Fruit fly (Drosophila melanogaster) whole organism, embryonic: Measurements from ENCODE around the gene Rnmt.

ENCODE experiments used
- ATbp ChIP-seq: fragments of 200-800 bp; sonication (Bioruptor generic); optimal IDR thresholded peaks from 2 replicates; lab custom pipeline; 2017; ENCODE audit warnings: missing biosample characterization, mild to moderate bottlenecking, missing genetic modification characterization, missing genetic modification reagents
- B-H2 ChIP-seq: fragments of 200-800 bp; sonication (Bioruptor generic); optimal IDR thresholded peaks from 2 replicates; lab custom pipeline; 2018; ENCODE audit warnings: missing biosample characterization, mild to moderate bottlenecking, missing genetic modification characterization
- CG10565 ChIP-seq: fragments of 200-800 bp; sonication (Bioruptor generic); optimal IDR thresholded peaks from 3 replicates; lab custom pipeline; 2016; ENCODE audit warnings: missing biosample characterization, mild to moderate bottlenecking, missing genetic modification characterization
- CG10654 ChIP-seq: fragments of 200-800 bp; sonication (Bioruptor generic); optimal IDR thresholded peaks from 2 replicates; lab custom pipeline; 2016; ENCODE audit warnings: missing biosample characterization, missing genetic modification characterization
- CG13287 ChIP-seq: fragments of 200-800 bp; sonication (Bioruptor generic); IDR thresholded peaks from 2 replicates; pipeline ENCODE4 v1.3.6; 2022; ENCODE audit warnings: missing biosample characterization, missing genetic modification characterization; ENCODE audit not compliant: partially characterized antibody
- CG13775 ChIP-seq: fragments of 200-800 bp; sonication (Bioruptor generic); optimal IDR thresholded peaks from 3 replicates; lab custom pipeline; 2017; ENCODE audit warnings: missing biosample characterization, mild to moderate bottlenecking, missing genetic modification characterization
- CG14014 ChIP-seq: fragments of 200-800 bp; sonication (Bioruptor generic); IDR thresholded peaks from 2 replicates; pipeline ENCODE4 v1.3.6; 2022; ENCODE audit warnings: missing biosample characterization, missing genetic modification characterization
- CG15269 ChIP-seq: fragments of 200-800 bp; sonication (Bioruptor generic); optimal IDR thresholded peaks from 2 replicates; lab custom pipeline; 2018; ENCODE audit warnings: missing biosample characterization, mild to moderate bottlenecking, missing genetic modification characterization, moderate library complexity
- CG16815 ChIP-seq: fragments of 200-800 bp; sonication (Bioruptor generic); optimal IDR thresholded peaks from 3 replicates; lab custom pipeline; 2017; ENCODE audit warnings: missing biosample characterization, mild to moderate bottlenecking, missing genetic modification characterization
- CG2712 ChIP-seq: fragments of 200-800 bp; optimal IDR thresholded peaks from 3 replicates; lab custom pipeline; 2019; ENCODE audit warnings: missing biosample characterization, mild to moderate bottlenecking, missing genetic modification characterization, moderate library complexity
- CG30403 ChIP-seq: fragments of 200-800 bp; sonication (Bioruptor generic); optimal IDR thresholded peaks from 3 replicates; lab custom pipeline; 2016; ENCODE audit warnings: missing biosample characterization, missing genetic modification characterization
- CG34422 ChIP-seq: fragments of 200-800 bp; sonication (Bioruptor generic); IDR thresholded peaks from 3 replicates; pipeline ENCODE4 v1.3.6; 2022; ENCODE audit warnings: missing biosample characterization, missing genetic modification characterization
- CG9817 ChIP-seq: fragments of 200-800 bp; sonication (Bioruptor generic); optimal IDR thresholded peaks from 2 replicates; lab custom pipeline; 2018; ENCODE audit warnings: missing biosample characterization, mild to moderate bottlenecking, missing genetic modification characterization, moderate library complexity
- CoRest ChIP-seq: fragments of 200-800 bp; sonication (Bioruptor generic); optimal IDR thresholded peaks from 3 replicates; lab custom pipeline; 2018; ENCODE audit warnings: missing biosample characterization, mild to moderate bottlenecking, missing genetic modification characterization, moderate library complexity
- Dll ChIP-seq: fragments of 200-800 bp; sonication (Bioruptor generic); IDR thresholded peaks from 4 replicates; pipeline ENCODE4 v1.3.6; 2022; ENCODE audit warnings: missing biosample characterization, missing genetic modification characterization; ENCODE audit not compliant: partially characterized antibody
- Dp ChIP-seq: fragments of 200-800 bp; sonication (Bioruptor generic); optimal IDR thresholded peaks from 2 replicates; lab custom pipeline; 2018; ENCODE audit warnings: missing biosample characterization, mild to moderate bottlenecking, missing genetic modification characterization, moderate library complexity
- Ets97D ChIP-seq: fragments of 200-800 bp; sonication (Bioruptor generic); optimal IDR thresholded peaks from 3 replicates; lab custom pipeline; 2016; ENCODE audit warnings: missing biosample characterization, missing genetic modification characterization
- Fer3 ChIP-seq: fragments of 200-800 bp; sonication (Bioruptor generic); optimal IDR thresholded peaks from 2 replicates; lab custom pipeline; 2018; ENCODE audit warnings: missing biosample characterization, mild to moderate bottlenecking, missing genetic modification characterization, moderate library complexity
- GATAe ChIP-seq: fragments of 200-800 bp; sonication (Bioruptor generic); conservative IDR thresholded peaks from 2 replicates; pipeline ENCODE4 v1.3.6; 2022; ENCODE audit warnings: missing biosample characterization, missing genetic modification characterization
- Jarid2 ChIP-seq: fragments of 200-800 bp; sonication (Bioruptor generic); optimal IDR thresholded peaks from 3 replicates; lab custom pipeline; 2017; ENCODE audit warnings: mild to moderate bottlenecking, missing biosample characterization, missing genetic modification reagents, missing genetic modification characterization
- MBD-R2 ChIP-seq: fragments of 200-800 bp; sonication (Bioruptor generic); IDR thresholded peaks from 2 replicates; pipeline ENCODE4 v1.3.6; 2022; ENCODE audit warnings: missing biosample characterization, missing genetic modification characterization
- Mrtf ChIP-seq: fragments of 200-800 bp; sonication (Bioruptor generic); IDR thresholded peaks from 3 replicates; pipeline ENCODE4 v1.3.6; 2022; ENCODE audit warnings: missing biosample characterization, missing genetic modification characterization
- NC2α ChIP-seq: fragments of 200-800 bp; sonication (Bioruptor generic); optimal IDR thresholded peaks from 2 replicates; lab custom pipeline; 2016; ENCODE audit warnings: missing biosample characterization, missing genetic modification characterization
- Opbp ChIP-seq: fragments of 200-800 bp; sonication (Bioruptor generic); IDR thresholded peaks from 3 replicates; pipeline ENCODE4 v1.3.6; 2022; ENCODE audit warnings: missing biosample characterization, missing genetic modification characterization; ENCODE audit not compliant: partially characterized antibody
- bcd ChIP-seq: fragments of 200-800 bp; sonication (Bioruptor generic); optimal IDR thresholded peaks from 2 replicates; lab custom pipeline; 2017; ENCODE audit warnings: missing biosample characterization, mild to moderate bottlenecking, missing genetic modification characterization
- chinmo ChIP-seq: fragments of 200-800 bp; sonication (Bioruptor generic); IDR thresholded peaks from 4 replicates; pipeline ENCODE4 v1.3.6; 2022; ENCODE audit warnings: missing biosample characterization, missing genetic modification characterization; ENCODE audit not compliant: partially characterized antibody
- dm ChIP-seq: fragments of 200-800 bp; sonication (Bioruptor generic); optimal IDR thresholded peaks from 3 replicates; lab custom pipeline; 2016; ENCODE audit warnings: missing biosample characterization, missing genetic modification characterization
- esg ChIP-seq: fragments of 200-800 bp; sonication (Bioruptor generic); conservative IDR thresholded peaks from 2 replicates; pipeline ENCODE4 v1.3.6; 2022; ENCODE audit warnings: missing biosample characterization, missing genetic modification characterization
- fd102C ChIP-seq: fragments of 200-800 bp; sonication (Bioruptor generic); optimal IDR thresholded peaks from 2 replicates; lab custom pipeline; 2018; ENCODE audit warnings: missing biosample characterization, mild to moderate bottlenecking, missing genetic modification characterization, moderate library complexity
- ftz-f1 ChIP-seq: fragments of 200-800 bp; sonication (Bioruptor generic); optimal IDR thresholded peaks from 2 replicates; lab custom pipeline; 2016; ENCODE audit warnings: missing biosample characterization, missing genetic modification characterization
- h ChIP-seq: fragments of >200 bp; optimal IDR thresholded peaks from 2 replicates; lab custom pipeline; 2017
- ham ChIP-seq: fragments of 200-800 bp; sonication (Bioruptor generic); IDR thresholded peaks from 2 replicates; pipeline ENCODE4 v1.3.6; 2022; ENCODE audit warnings: missing biosample characterization, missing genetic modification characterization
- hbn ChIP-seq: fragments of 200-800 bp; sonication (Bioruptor generic); IDR thresholded peaks from 2 replicates; pipeline ENCODE4 v1.3.6; 2022; ENCODE audit warnings: missing biosample characterization, missing genetic modification characterization; ENCODE audit not compliant: partially characterized antibody
- luna ChIP-seq: fragments of 200-800 bp; sonication (Bioruptor generic); optimal IDR thresholded peaks from 2 replicates; lab custom pipeline; 2016; ENCODE audit warnings: missing biosample characterization, missing genetic modification characterization
- onecut ChIP-seq: fragments of 200-800 bp; sonication (Bioruptor generic); IDR thresholded peaks from 2 replicates; pipeline ENCODE4 v1.3.6; 2022; ENCODE audit warnings: missing biosample characterization, missing genetic modification characterization
- sens ChIP-seq: fragments of 200-800 bp; sonication (Bioruptor generic); peaks from one replicate; lab custom pipeline; 2016; ENCODE audit warnings: missing biosample characterization, missing genetic modification characterization
- tio ChIP-seq: fragments of 200-800 bp; sonication (Bioruptor generic); optimal IDR thresholded peaks from 2 replicates; lab custom pipeline; 2017; ENCODE audit warnings: missing biosample characterization, missing genetic modification characterization, inconsistent platforms
- zf30C ChIP-seq: fragments of 200-800 bp; sonication (Bioruptor generic); optimal IDR thresholded peaks from 3 replicates; lab custom pipeline; 2018; ENCODE audit warnings: missing biosample characterization, mild to moderate bottlenecking, missing genetic modification characterization

The Rnmt gene

DNA sequence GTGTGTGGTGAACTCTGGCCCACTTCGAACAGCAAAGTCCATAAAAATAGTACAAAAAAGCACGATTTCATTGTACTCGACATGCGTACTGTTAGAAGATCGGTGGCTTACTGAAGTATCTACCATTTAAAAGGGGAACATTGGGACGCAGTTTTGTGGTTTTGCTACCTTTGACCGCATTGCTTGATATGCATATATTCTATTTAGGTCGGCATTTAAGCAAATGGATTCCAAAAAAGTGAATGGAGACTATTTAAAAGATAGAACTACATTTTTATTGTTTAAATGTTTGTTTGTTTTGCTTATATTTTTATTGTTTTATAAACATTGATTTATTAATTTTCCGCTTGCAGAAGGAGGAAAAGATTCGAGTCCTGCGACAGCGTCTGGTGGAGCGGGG is 21.9 kb downstream of the Rnmt start, which contains the start of gene CG31832:
Gene CG31832, minus strand, starts transcription at position 101 of the 400 bp plus-strand sequence.
- TF ChIP-seq CG34422, result no peak
- no peak for TF ChIP-seq CG30403 (GFP tag; lab: Kevin White, UChicago)
- TF ChIP-seq sens (GFP tag; lab: Kevin White, UChicago), result peak; percentile 27

dm6 chr2L:15035366-15035765 is 25.6 kb downstream of the Rnmt start, which contains the start of gene yellow-c:
Gene yellow-c (plus strand): TSS chr2L:15035394.
- TF ChIP-seq CG10654 (GFP tag; lab: Kevin White, UChicago) (no peak), onecut (GFP tag; lab: Robert Waterston, UW) (no peak), zf30C (GFP tag; lab: Kevin White, UChicago) (no peak), luna (GFP tag; lab: Kevin White, UChicago) (no peak), esg (GFP tag; lab: Robert Waterston, UW) (no peak), hbn (no peak), bcd (GFP tag; lab: Kevin White, UChicago) (no peak), Jarid2 (GFP tag; lab: Kevin White, UChicago) (peak; percentile 55), Dp (GFP tag; lab: Kevin White, UChicago) (peak; percentile 16), B-H2 (GFP tag; lab: Kevin White, UChicago) (no peak), CG13775 (GFP tag; lab: Kevin White, UChicago) (no peak), h (lab: Kevin White, UChicago) (no peak), CG13287 (peak; percentile 15; the same call in 1 of the 2 replicates), CG2712 (tag; lab: Kevin White, UChicago) (no peak), CG16815 (GFP tag; lab: Kevin White, UChicago) (no peak), Mrtf (0 out of 3 replicates have a peak, but pooled peaks have one; percentile 54), Dll (GFP tag; lab: Robert Waterston, UW) (no peak), CG9817 (no peak), CG34422 (peak; percentile 44; the same call in 1 of the 3 replicates), chinmo (GFP tag; lab: Robert Waterston, UW) (peak; percentile 87; the same call in 3 of the 4 replicates), CG15269 (tag; lab: Kevin White, UChicago) (no peak), Opbp (GFP tag; lab: Robert Waterston, UW) (no peak), ftz-f1 (GFP tag; lab: Kevin White, UChicago) (peak; percentile 72), MBD-R2 (GFP tag; lab: Robert Waterston, UW) (no peak), ATbp (GFP tag; lab: Kevin White, UChicago) (no peak), dm (GFP tag; lab: Kevin White, UChicago) (no peak), NC2α (no peak), tio (GFP tag; lab: Kevin White, UChicago) (no peak), fd102C (GFP tag; lab: Kevin White, UChicago) (no peak), CG10565 (GFP tag; lab: Kevin White, UChicago) (no peak), CoRest (tag; lab: Kevin White, UChicago) (no peak), Fer3 (tag; lab: Kevin White, UChicago) (no peak), ham (0 out of 2 replicates have a peak, but pooled peaks have one; percentile 19), GATAe (no peak), CG14014 (GFP tag; lab: Robert Waterston, UW) (no peak), Ets97D (GFP tag; lab: Kevin White, UChicago) (no peak)
